Fruit fly (Drosophila melanogaster) whole organism, embryonic: ENCODE data around the gene Theg.
A peak's percentile ranks its signal among the peaks of the same experiment; 100 is the strongest.

Experiments used
- Atf-2 ChIP-seq: fragments of 200-800 bp; sonication (Bioruptor generic); optimal IDR thresholded peaks from 2 replicates; lab custom pipeline; 2016; ENCODE audit warnings: missing biosample characterization, missing genetic modification characterization
- Bdp1 ChIP-seq: fragments of 200-800 bp; sonication (Bioruptor generic); optimal IDR thresholded peaks from 3 replicates; lab custom pipeline; 2016; ENCODE audit warnings: missing biosample characterization, missing genetic modification characterization
- CG10321 ChIP-seq: fragments of 200-800 bp; sonication (Bioruptor generic); IDR thresholded peaks from 2 replicates; pipeline ENCODE4 v1.3.6; 2022; ENCODE audit warnings: missing biosample characterization, missing genetic modification characterization
- CG11247 ChIP-seq: fragments of 200-800 bp; sonication (Bioruptor generic); IDR thresholded peaks from 2 replicates; pipeline ENCODE4 v1.3.6; 2022; ENCODE audit warnings: missing biosample characterization, missing genetic modification characterization
- CG11398 ChIP-seq: fragments of 200-800 bp; sonication (Bioruptor generic); optimal IDR thresholded peaks from 2 replicates; lab custom pipeline; 2016; ENCODE audit warnings: missing biosample characterization, missing genetic modification characterization
- CG12299 ChIP-seq: fragments of 200-800 bp; sonication (Bioruptor generic); optimal IDR thresholded peaks from 2 replicates; lab custom pipeline; 2018; ENCODE audit warnings: missing biosample characterization, mild to moderate bottlenecking, missing genetic modification characterization
- CG14441 ChIP-seq: fragments of 200-800 bp; sonication (Bioruptor generic); IDR thresholded peaks from 2 replicates; pipeline ENCODE4 v1.3.6; 2022; ENCODE audit warnings: missing biosample characterization, missing genetic modification characterization
- CG15514 ChIP-seq: fragments of 200-800 bp; sonication (Bioruptor generic); optimal IDR thresholded peaks from 3 replicates; lab custom pipeline; 2017; ENCODE audit warnings: missing biosample characterization, missing genetic modification characterization, mild to moderate bottlenecking, moderate library complexity, missing genetic modification reagents
- CG17186 ChIP-seq: fragments of 200-800 bp; sonication (Bioruptor generic); optimal IDR thresholded peaks from 3 replicates; lab custom pipeline; 2017; ENCODE audit warnings: missing biosample characterization, missing genetic modification reagents, missing genetic modification characterization
- CG17802 ChIP-seq: fragments of 200-800 bp; sonication (Bioruptor generic); optimal IDR thresholded peaks from 2 replicates; lab custom pipeline; 2018; ENCODE audit warnings: missing biosample characterization, mild to moderate bottlenecking, missing genetic modification characterization, moderate library complexity
- CG2116 ChIP-seq: fragments of 200-800 bp; sonication (Bioruptor generic); optimal IDR thresholded peaks from 3 replicates; lab custom pipeline; 2018; ENCODE audit warnings: missing biosample characterization, mild to moderate bottlenecking, missing genetic modification characterization
- CG2199 ChIP-seq: fragments of 200-800 bp; sonication (Bioruptor generic); IDR thresholded peaks from 3 replicates; pipeline ENCODE4 v1.3.6; 2022; ENCODE audit warnings: missing biosample characterization, missing genetic modification characterization
- CG2712 ChIP-seq: fragments of 200-800 bp; optimal IDR thresholded peaks from 3 replicates; lab custom pipeline; 2019; ENCODE audit warnings: missing biosample characterization, mild to moderate bottlenecking, missing genetic modification characterization, moderate library complexity
- CG31441 ChIP-seq: fragments of 200-800 bp; sonication (Bioruptor generic); IDR thresholded peaks from 2 replicates; pipeline ENCODE4 v1.3.6; 2022; ENCODE audit warnings: missing biosample characterization, missing genetic modification characterization
- CG3163 ChIP-seq: fragments of 200-800 bp; sonication (Bioruptor generic); optimal IDR thresholded peaks from 3 replicates; lab custom pipeline; 2016; ENCODE audit warnings: missing biosample characterization, missing genetic modification characterization
- CG4730 ChIP-seq: fragments of 200-800 bp; sonication (Bioruptor generic); IDR thresholded peaks from 2 replicates; pipeline ENCODE4 v1.3.6; 2022; ENCODE audit warnings: missing biosample characterization, missing genetic modification characterization
- CG6854 ChIP-seq: fragments of 200-800 bp; sonication (Bioruptor generic); optimal IDR thresholded peaks from 3 replicates; lab custom pipeline; 2017; ENCODE audit warnings: missing biosample characterization, mild to moderate bottlenecking, missing genetic modification characterization
- CG8388 ChIP-seq: fragments of 200-800 bp; sonication (Bioruptor generic); optimal IDR thresholded peaks from 2 replicates; lab custom pipeline; 2019; ENCODE audit warnings: missing biosample characterization, mild to moderate bottlenecking, missing genetic modification characterization, moderate library complexity
- CG9215 ChIP-seq: fragments of 200-800 bp; sonication (Bioruptor generic); IDR thresholded peaks from 2 replicates; pipeline ENCODE4 v1.3.6; 2022; ENCODE audit warnings: missing biosample characterization, missing genetic modification characterization
- Dad ChIP-seq: fragments of 200-800 bp; sonication (Bioruptor generic); optimal IDR thresholded peaks from 3 replicates; lab custom pipeline; 2016; ENCODE audit warnings: missing biosample characterization, missing genetic modification characterization
- Deaf1 ChIP-seq: fragments of 200-800 bp; optimal IDR thresholded peaks from 3 replicates; lab custom pipeline; 2019; ENCODE audit warnings: missing biosample characterization, mild to moderate bottlenecking, missing genetic modification characterization, moderate library complexity
- Drgx ChIP-seq: fragments of 200-800 bp; sonication (Bioruptor generic); IDR thresholded peaks from 2 replicates; pipeline ENCODE4 v1.3.6; 2022; ENCODE audit warnings: missing biosample characterization, missing genetic modification characterization
- Ets97D ChIP-seq: fragments of 200-800 bp; sonication (Bioruptor generic); optimal IDR thresholded peaks from 3 replicates; lab custom pipeline; 2016; ENCODE audit warnings: missing biosample characterization, missing genetic modification characterization
- Fer1 ChIP-seq: fragments of 200-800 bp; sonication (Bioruptor generic); optimal IDR thresholded peaks from 2 replicates; lab custom pipeline; 2017; ENCODE audit warnings: missing biosample characterization, mild to moderate bottlenecking, missing genetic modification characterization
- Hmx ChIP-seq: fragments of 200-800 bp; sonication (Bioruptor generic); optimal IDR thresholded peaks from 2 replicates; lab custom pipeline; 2016; ENCODE audit warnings: missing biosample characterization, missing genetic modification characterization
- Hr3 ChIP-seq: fragments of 200-800 bp; sonication (Bioruptor generic); optimal IDR thresholded peaks from 3 replicates; lab custom pipeline; 2016; ENCODE audit warnings: missing biosample characterization, missing genetic modification characterization
- Neu2 ChIP-seq: fragments of 200-800 bp; sonication (Bioruptor generic); optimal IDR thresholded peaks from 3 replicates; lab custom pipeline; 2016; ENCODE audit warnings: missing biosample characterization, missing genetic modification characterization, borderline replicate concordance
- Oaz ChIP-seq: fragments of 200-800 bp; sonication (Bioruptor generic); IDR thresholded peaks from 2 replicates; pipeline ENCODE4 v1.3.6; 2022; ENCODE audit warnings: missing biosample characterization, missing genetic modification characterization
- Sox100B ChIP-seq: fragments of 200-800 bp; sonication (Bioruptor generic); optimal IDR thresholded peaks from 3 replicates; lab custom pipeline; 2018; ENCODE audit warnings: missing biosample characterization, mild to moderate bottlenecking, missing genetic modification characterization
- Taf1 ChIP-seq: fragments of 200-800 bp; sonication (Bioruptor generic); IDR thresholded peaks from 2 replicates; pipeline ENCODE4 v1.3.6; 2022; ENCODE audit warnings: missing biosample characterization, missing genetic modification characterization
- Usf ChIP-seq: fragments of 200-800 bp; sonication (Bioruptor generic); optimal IDR thresholded peaks from 2 replicates; lab custom pipeline; 2017; ENCODE audit warnings: missing genotype, missing biosample characterization, missing genetic modification characterization
- Vsx1 ChIP-seq: fragments of 200-800 bp; sonication (Bioruptor generic); optimal IDR thresholded peaks from 2 replicates; lab custom pipeline; 2017; ENCODE audit warnings: missing biosample characterization, mild to moderate bottlenecking, missing genetic modification characterization, missing genetic modification reagents
- Xbp1 ChIP-seq: fragments of 200-800 bp; sonication (Bioruptor generic); optimal IDR thresholded peaks from 3 replicates; lab custom pipeline; 2016; ENCODE audit warnings: missing biosample characterization, mild to moderate bottlenecking, missing genetic modification characterization
- al ChIP-seq: fragments of 200-800 bp; sonication (Bioruptor generic); IDR thresholded peaks from 2 replicates; pipeline ENCODE4 v1.3.6; 2022; ENCODE audit warnings: missing biosample characterization, missing genetic modification characterization
- br ChIP-seq: fragments of >200 bp; optimal IDR thresholded peaks from 2 replicates; lab custom pipeline; 2017
- cad ChIP-seq: fragments of >200 bp; optimal IDR thresholded peaks from 2 replicates; lab custom pipeline; 2017; ENCODE audit warnings: missing biosample characterization, missing genetic modification characterization
- cato ChIP-seq: fragments of 200-800 bp; sonication (Bioruptor generic); optimal IDR thresholded peaks from 2 replicates; lab custom pipeline; 2016; ENCODE audit warnings: missing biosample characterization, missing genetic modification characterization, borderline replicate concordance
- corto ChIP-seq: fragments of 200-800 bp; sonication (Bioruptor generic); optimal IDR thresholded peaks from 2 replicates; lab custom pipeline; 2016; ENCODE audit warnings: missing biosample characterization, mild to moderate bottlenecking, missing genetic modification characterization, moderate library complexity
- grau ChIP-seq: fragments of 200-800 bp; optimal IDR thresholded peaks from 3 replicates; lab custom pipeline; 2019; ENCODE audit warnings: missing biosample characterization, mild to moderate bottlenecking, missing genetic modification characterization, moderate library complexity
- lbe ChIP-seq: fragments of 200-800 bp; sonication (Bioruptor generic); optimal IDR thresholded peaks from 2 replicates; lab custom pipeline; 2016; ENCODE audit warnings: missing biosample characterization, mild to moderate bottlenecking, missing genetic modification characterization
- mld ChIP-seq: fragments of 200-800 bp; sonication (Bioruptor generic); IDR thresholded peaks from 3 replicates; pipeline ENCODE4 v1.3.6; 2022; ENCODE audit warnings: missing biosample characterization, missing genetic modification characterization; ENCODE audit not compliant: partially characterized antibody
- pnt ChIP-seq: fragments of 200-800 bp; sonication (Bioruptor generic); optimal IDR thresholded peaks from 3 replicates; lab custom pipeline; 2016; ENCODE audit warnings: missing biosample characterization, missing genetic modification characterization
- rib ChIP-seq: fragments of 200-800 bp; sonication (Bioruptor generic); IDR thresholded peaks from 2 replicates; pipeline ENCODE4 v1.3.6; 2022; ENCODE audit warnings: missing biosample characterization, missing genetic modification characterization
- run ChIP-seq: fragments of 200-800 bp; sonication (Bioruptor generic); optimal IDR thresholded peaks from 3 replicates; lab custom pipeline; 2018; ENCODE audit warnings: missing biosample characterization, mild to moderate bottlenecking, missing genetic modification characterization
- sd ChIP-seq: fragments of 200-800 bp; sonication (Bioruptor generic); optimal IDR thresholded peaks from 3 replicates; lab custom pipeline; 2018; ENCODE audit warnings: missing biosample characterization, mild to moderate bottlenecking, missing genetic modification characterization, moderate library complexity
- so ChIP-seq: fragments of 200-800 bp; sonication (Bioruptor generic); IDR thresholded peaks from 3 replicates; pipeline ENCODE4 v1.3.6; 2022; ENCODE audit warnings: missing biosample characterization, missing genetic modification characterization
- tap ChIP-seq: fragments of 200-800 bp; optimal IDR thresholded peaks from 3 replicates; lab custom pipeline; 2019; ENCODE audit warnings: missing biosample characterization, mild to moderate bottlenecking, missing genetic modification characterization, moderate library complexity
- tx ChIP-seq: fragments of 200-800 bp; sonication (Bioruptor generic); optimal IDR thresholded peaks from 2 replicates; lab custom pipeline; 2016; ENCODE audit warnings: missing biosample characterization, missing genetic modification characterization
- vvl ChIP-seq: fragments of 200-800 bp; sonication (Bioruptor generic); IDR thresholded peaks from 2 replicates; pipeline ENCODE4 v1.3.6; 2022; ENCODE audit warnings: missing biosample characterization, missing genetic modification characterization
- z ChIP-seq: fragments of 200-800 bp; sonication (Bioruptor generic); IDR thresholded peaks from 3 replicates; pipeline ENCODE4 v1.3.6; 2022; ENCODE audit warnings: missing biosample characterization, missing genetic modification characterization

The Theg gene

DNA sequence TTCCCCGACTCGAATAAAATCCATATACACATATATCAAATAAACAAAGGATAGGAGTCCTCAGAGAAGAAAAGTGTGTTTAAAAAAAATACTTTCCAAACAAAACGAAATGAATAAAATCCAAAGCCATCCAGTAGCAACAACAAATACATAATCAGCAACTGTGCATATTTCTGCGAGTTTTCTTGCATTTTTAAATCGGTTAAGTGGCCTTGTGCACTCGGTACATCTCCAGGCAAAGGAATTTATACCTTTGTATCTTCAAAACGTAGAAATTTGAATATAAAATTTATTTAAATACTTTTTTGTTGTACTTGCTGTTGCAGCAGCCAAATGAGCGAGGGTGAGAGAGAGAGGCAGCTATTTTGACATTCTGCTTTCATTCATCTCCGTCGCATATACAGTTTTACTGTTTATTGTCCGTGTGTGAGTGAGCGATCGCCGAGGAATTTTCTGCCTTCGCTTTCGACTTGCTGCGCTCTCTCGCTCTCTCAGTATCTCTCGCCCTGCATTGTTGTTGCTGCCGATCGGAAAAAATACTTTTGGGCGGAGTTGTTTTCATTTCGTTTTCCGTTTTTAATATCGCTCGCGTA lies 27.9 kb downstream of the Theg start (continued):
- TF ChIP-seq grau (tag; lab: Kevin White, UChicago) (no peak), Vsx1 (GFP tag; lab: Kevin White, UChicago) (no peak), Deaf1 (tag; lab: Kevin White, UChicago) (peak; percentile 2), Drgx (GFP tag; lab: Robert Waterston, UW) (no peak), CG15514 (GFP tag; lab: Kevin White, UChicago) (no peak), CG2199 (GFP tag; lab: Robert Waterston, UW) (peak; percentile 11; the same call in 1 of the 3 replicates), CG9215 (no peak), tx (GFP tag; lab: Kevin White, UChicago) (no peak), cato (GFP tag; lab: Kevin White, UChicago) (no peak), corto (GFP tag; lab: Kevin White, UChicago) (peak; percentile 31), CG14441 (GFP tag; lab: Robert Waterston, UW) (no peak), z (GFP tag; lab: Robert Waterston, UW) (no peak), Usf (GFP tag; lab: Kevin White, UChicago) (no peak), Xbp1 (GFP tag; lab: Kevin White, UChicago) (no peak), tap (tag; lab: Kevin White, UChicago) (no peak), CG4730 (GFP tag; lab: Robert Waterston, UW) (no peak), Dad (GFP tag; lab: Kevin White, UChicago) (no peak), CG12299 (no peak), pnt (GFP tag; lab: Kevin White, UChicago) (no peak), Atf-2 (GFP tag; lab: Kevin White, UChicago) (no peak), al (GFP tag; lab: Robert Waterston, UW) (no peak), sd (tag; lab: Kevin White, UChicago) (peak; percentile 95), Neu2 (GFP tag; lab: Kevin White, UChicago) (no peak), CG17802 (tag; lab: Kevin White, UChicago) (no peak), Bdp1 (GFP tag; lab: Kevin White, UChicago) (no peak), CG31441 (0 out of 2 replicates have a peak, but pooled peaks have one; percentile 6), CG8388 (GFP tag; lab: Kevin White, UChicago) (no peak), Taf1 (GFP tag; lab: Robert Waterston, UW) (no peak), lbe (GFP tag; lab: Kevin White, UChicago) (peak; percentile 27), br (lab: Kevin White, UChicago) (no peak), CG2712 (no peak), rib (GFP tag; lab: Robert Waterston, UW) (no peak), CG6854 (GFP tag; lab: Kevin White, UChicago) (no peak), Hr3 (GFP tag; lab: Kevin White, UChicago) (no peak), CG10321 (GFP tag; lab: Robert Waterston, UW) (no peak), Sox100B (GFP tag; lab: Kevin White, UChicago) (no peak), Hmx (GFP tag; lab: Kevin White, UChicago) (no peak), vvl (GFP tag; lab: Robert Waterston, UW) (peak; percentile 27; the same call in 1 of the 2 replicates), CG2116 (GFP tag; lab: Kevin White, UChicago) (no peak), cad (peak; percentile 44), Ets97D (no peak), so (GFP tag; lab: Robert Waterston, UW) (no peak), Fer1 (no peak), run (tag; lab: Kevin White, UChicago) (no peak), CG11398 (GFP tag; lab: Kevin White, UChicago) (no peak), Oaz (no peak), mld (GFP tag; lab: Robert Waterston, UW) (no peak), CG17186 (GFP tag; lab: Kevin White, UChicago) (no peak), CG3163 (GFP tag; lab: Kevin White, UChicago) (peak; percentile 24), CG11247 (no peak)
